Worm (Caenorhabditis elegans) whole organism, L4 larva: Measurements from ENCODE around the gene glb-13.
A peak's percentile ranks its signal among the peaks of the same experiment; 100 is the strongest.

ENCODE experiments used
- F49E8.2 ChIP-seq: sonication (generic microtip); optimal IDR thresholded peaks from 2 replicates; lab custom pipeline; 2016; ENCODE audit warnings: missing compliant biosample characterization, mild to moderate bottlenecking, missing genetic modification characterization, borderline replicate concordance
- R02D3.7 ChIP-seq: fragments of 150-350 bp; sonication (generic microtip); optimal IDR thresholded peaks from 3 replicates; lab custom pipeline; 2014; ENCODE audit warnings: missing biosample characterization, missing genetic modification characterization
- T20F7.1 ChIP-seq: fragments of 200-800 bp; sonication (Bioruptor generic); optimal IDR thresholded peaks from 2 replicates; lab custom pipeline; 2018; ENCODE audit warnings: mild to moderate bottlenecking, missing genetic modification characterization, missing compliant biosample characterization
- T26A8.4 ChIP-seq: fragments of 200-800 bp; sonication (Bioruptor generic); IDR thresholded peaks from 2 replicates; pipeline ENCODE4 v1.3.6; 2022; ENCODE audit warnings: missing genetic modification characterization, missing compliant biosample characterization
- Y105C5A.15 ChIP-seq: fragments of 200-800 bp; sonication (Bioruptor generic); IDR thresholded peaks from 2 replicates; pipeline ENCODE4 v1.3.6; 2022; ENCODE audit warnings: missing genetic modification characterization, missing compliant biosample characterization
- Y75B8A.6 ChIP-seq: fragments of 200-800 bp; sonication (Bioruptor generic); IDR thresholded peaks from 2 replicates; pipeline ENCODE4 v1.3.6; 2022; ENCODE audit warnings: missing genetic modification reagents, missing genetic modification characterization, missing compliant biosample characterization
- ZK546.5 ChIP-seq, 2 experiments: sonication (generic microtip); optimal IDR thresholded peaks; 2 replicates each; lab custom pipeline; 2017; ENCODE audit warnings: missing biosample characterization in 2 of 2, missing genetic modification characterization in 2 of 2
- aha-1 ChIP-seq: fragments of 150-350 bp; peaks from one replicate; lab custom pipeline; 2014; ENCODE audit warnings: missing biosample characterization, missing genetic modification characterization
- arid-1 ChIP-seq: fragments of 200-800 bp; sonication (Bioruptor generic); conservative IDR thresholded peaks from 2 replicates; pipeline ENCODE4 v1.3.6; 2022; ENCODE audit warnings: missing genetic modification reagents, missing genetic modification characterization, missing compliant biosample characterization
- ceh-44 ChIP-seq: fragments of 200-800 bp; sonication (Bioruptor generic); IDR thresholded peaks from 2 replicates; pipeline ENCODE4 v1.3.6; 2022; ENCODE audit warnings: missing genetic modification reagents, missing genetic modification characterization, missing compliant biosample characterization
- ces-1 ChIP-seq: fragments of 150-350 bp; sonication (generic microtip); optimal IDR thresholded peaks from 4 replicates; lab custom pipeline; 2014; ENCODE audit warnings: missing biosample characterization, missing genetic modification reagents, missing genetic modification characterization
- cey-2 ChIP-seq: sonication (generic microtip); optimal IDR thresholded peaks from 3 replicates; lab custom pipeline; 2017; ENCODE audit warnings: missing genetic modification characterization, mild to moderate bottlenecking, missing compliant biosample characterization, antibody characterized with exemption, borderline replicate concordance; ENCODE audit not compliant: insufficient read depth
- ctbp-1 ChIP-seq: fragments of 200-800 bp; sonication (Bioruptor generic); IDR thresholded peaks from 2 replicates; pipeline ENCODE4 v1.3.6; 2022; ENCODE audit warnings: missing genetic modification reagents, missing genetic modification characterization, missing compliant biosample characterization
- daf-16 ChIP-seq, 3 experiments: sonication (generic microtip); optimal IDR thresholded peaks; 2 replicates each; lab custom pipeline; 2016 to 2017; ENCODE audit warnings: missing genetic modification characterization in 3 of 3, missing genetic modification reagents in 3 of 3, mild to moderate bottlenecking in 2 of 3, missing compliant biosample characterization in 2 of 3, missing biosample characterization in 1 of 3, moderate library complexity in 1 of 3
- dmd-8 ChIP-seq: fragments of 200-800 bp; sonication (Bioruptor generic); IDR thresholded peaks from 2 replicates; pipeline ENCODE4 v1.3.6; 2022; ENCODE audit warnings: missing genetic modification characterization, missing compliant biosample characterization
- duxl-1 ChIP-seq: sonication (generic microtip); optimal IDR thresholded peaks from 2 replicates; lab custom pipeline; 2016; ENCODE audit warnings: mild to moderate bottlenecking, missing genetic modification characterization, moderate library complexity, missing compliant biosample characterization; ENCODE audit not compliant: poor library complexity
- dve-1 ChIP-seq: sonication (generic microtip); optimal IDR thresholded peaks from 2 replicates; lab custom pipeline; 2017; ENCODE audit warnings: antibody characterized with exemption, mild to moderate bottlenecking, missing genetic modification characterization, missing compliant biosample characterization; ENCODE audit not compliant: insufficient read depth
- egl-27 ChIP-seq: sonication (generic microtip); optimal IDR thresholded peaks from 3 replicates; lab custom pipeline; 2017; ENCODE audit warnings: missing biosample characterization, missing genetic modification reagents, missing genetic modification characterization
- egl-43 ChIP-seq: fragments of 200-800 bp; sonication (Bioruptor generic); IDR thresholded peaks from 2 replicates; pipeline ENCODE4 v1.3.6; 2022; ENCODE audit warnings: missing genetic modification reagents, missing genetic modification characterization, missing compliant biosample characterization
- fkh-10 ChIP-seq: fragments of 150-350 bp; optimal IDR thresholded peaks from 2 replicates; lab custom pipeline; 2014; ENCODE audit warnings: missing biosample characterization, missing genetic modification reagents, missing genetic modification characterization
- gei-8 ChIP-seq: fragments of 200-800 bp; sonication (Bioruptor generic); optimal IDR thresholded peaks from 2 replicates; lab custom pipeline; 2018; ENCODE audit warnings: mild to moderate bottlenecking, missing genetic modification characterization, missing compliant biosample characterization
- hlh-30 ChIP-seq: sonication (generic microtip); optimal IDR thresholded peaks from 2 replicates; lab custom pipeline; 2017; ENCODE audit warnings: antibody characterized with exemption, mild to moderate bottlenecking, missing genetic modification characterization, missing compliant biosample characterization; ENCODE audit not compliant: insufficient read depth
- hmg-1.1 ChIP-seq: fragments of 200-800 bp; sonication (Bioruptor generic); IDR thresholded peaks from 2 replicates; pipeline ENCODE4 v1.3.6; 2022; ENCODE audit warnings: missing genetic modification reagents, missing genetic modification characterization, missing compliant biosample characterization
- jun-1 ChIP-seq: fragments of 150-350 bp; optimal IDR thresholded peaks from 2 replicates; lab custom pipeline; 2014; ENCODE audit warnings: missing biosample characterization, missing genetic modification reagents, missing genetic modification characterization
- lim-7 ChIP-seq: fragments of 200-800 bp; sonication (Bioruptor generic); IDR thresholded peaks from 2 replicates; pipeline ENCODE4 v1.3.6; 2022; ENCODE audit warnings: missing genetic modification characterization, missing compliant biosample characterization
- lin-13 ChIP-seq: fragments of 150-350 bp; optimal IDR thresholded peaks from 2 replicates; lab custom pipeline; 2014; ENCODE audit warnings: missing biosample characterization, missing genetic modification reagents, missing genetic modification characterization
- lin-15B ChIP-seq: fragments of 150-350 bp; sonication (generic microtip); optimal IDR thresholded peaks from 3 replicates; lab custom pipeline; 2014; ENCODE audit warnings: missing biosample characterization, missing genetic modification characterization
- lin-29 ChIP-seq: fragments of 200-800 bp; sonication (Bioruptor generic); IDR thresholded peaks from 2 replicates; pipeline ENCODE4 v1.3.6; 2022; ENCODE audit warnings: missing genetic modification reagents, missing genetic modification characterization, missing compliant biosample characterization
- lin-39 ChIP-seq: fragments of 150-350 bp; optimal IDR thresholded peaks from 2 replicates; lab custom pipeline; 2014; ENCODE audit warnings: missing biosample characterization, missing genetic modification reagents, missing genetic modification characterization
- mes-2 ChIP-seq: sonication (generic microtip); optimal IDR thresholded peaks from 2 replicates; lab custom pipeline; 2016; ENCODE audit warnings: missing genotype, mild to moderate bottlenecking, missing genetic modification characterization, missing compliant biosample characterization; ENCODE audit not compliant: poor library complexity, severe bottlenecking
- mxl-2 ChIP-seq: fragments of 200-800 bp; sonication (Bioruptor generic); conservative IDR thresholded peaks from 2 replicates; pipeline ENCODE4 v1.3.6; 2022; ENCODE audit warnings: missing genetic modification reagents, missing genetic modification characterization, missing compliant biosample characterization
- nhr-10 ChIP-seq: fragments of 150-350 bp; optimal IDR thresholded peaks from 2 replicates; lab custom pipeline; 2014; ENCODE audit warnings: missing biosample characterization, missing genetic modification characterization
- nhr-237 ChIP-seq: sonication (generic microtip); optimal IDR thresholded peaks from 2 replicates; lab custom pipeline; 2017; ENCODE audit warnings: missing biosample characterization, missing genetic modification characterization
- nhr-28 ChIP-seq: fragments of 150-350 bp; optimal IDR thresholded peaks from 2 replicates; lab custom pipeline; 2014; ENCODE audit warnings: missing biosample characterization, missing genetic modification characterization
- nhr-41 ChIP-seq: fragments of 200-800 bp; sonication (Bioruptor generic); IDR thresholded peaks from 2 replicates; pipeline ENCODE4 v1.3.6; 2022; ENCODE audit warnings: missing genetic modification reagents, missing genetic modification characterization, missing compliant biosample characterization
- nhr-48 ChIP-seq: sonication (generic microtip); optimal IDR thresholded peaks from 2 replicates; lab custom pipeline; 2016; ENCODE audit warnings: mild to moderate bottlenecking, missing genetic modification characterization, missing compliant biosample characterization
- nhr-6 ChIP-seq: fragments of 150-350 bp; optimal IDR thresholded peaks from 2 replicates; lab custom pipeline; 2014; ENCODE audit warnings: missing biosample characterization, missing genetic modification characterization
- nhr-76 ChIP-seq: fragments of 150-350 bp; optimal IDR thresholded peaks from 2 replicates; lab custom pipeline; 2014; ENCODE audit warnings: missing biosample characterization, missing genetic modification characterization
- php-3 ChIP-seq: fragments of 200-800 bp; sonication (Bioruptor generic); IDR thresholded peaks from 2 replicates; pipeline ENCODE4 v1.3.6; 2022; ENCODE audit warnings: missing genetic modification reagents, missing genetic modification characterization, missing compliant biosample characterization
- saeg-2 ChIP-seq: fragments of 200-800 bp; sonication (Bioruptor generic); IDR thresholded peaks from 2 replicates; pipeline ENCODE4 v1.3.6; 2022; ENCODE audit warnings: missing genetic modification reagents, missing genetic modification characterization, missing compliant biosample characterization
- sdz-12 ChIP-seq: fragments of 200-800 bp; sonication (Bioruptor generic); optimal IDR thresholded peaks from 2 replicates; lab custom pipeline; 2018; ENCODE audit warnings: mild to moderate bottlenecking, missing genetic modification characterization, missing compliant biosample characterization
- snpc-1.2 ChIP-seq: fragments of 200-800 bp; sonication (Bioruptor generic); IDR thresholded peaks from 2 replicates; pipeline ENCODE4 v1.3.6; 2022; ENCODE audit warnings: missing genetic modification reagents, missing genetic modification characterization, missing compliant biosample characterization
- snpc-4 ChIP-seq: fragments of 150-350 bp; optimal IDR thresholded peaks from 2 replicates; lab custom pipeline; 2014; ENCODE audit warnings: missing biosample characterization, missing genetic modification characterization
- tag-97 ChIP-seq: fragments of 200-800 bp; sonication (Bioruptor generic); IDR thresholded peaks from 2 replicates; pipeline ENCODE4 v1.3.6; 2022; ENCODE audit warnings: missing genetic modification characterization, missing compliant biosample characterization
- tra-1 ChIP-seq: fragments of 200-800 bp; sonication (Bioruptor generic); IDR thresholded peaks from 2 replicates; pipeline ENCODE4 v1.3.6; 2022; ENCODE audit warnings: missing genetic modification reagents, missing genetic modification characterization, missing compliant biosample characterization
- unc-62 ChIP-seq, 3 experiments: fragments of 150-350 bp in 1 of 3; sonication (generic microtip); optimal IDR thresholded peaks in 2 of 3; peaks in 1 of 3; 1 replicate in 1 of 3; 2 replicates in 2 of 3; lab custom pipeline; 2014 to 2017; ENCODE audit warnings: missing biosample characterization in 3 of 3, missing genetic modification characterization in 3 of 3, missing genetic modification reagents in 3 of 3, missing genotype in 1 of 3
- vab-7 ChIP-seq: fragments of 200-800 bp; sonication (Bioruptor generic); IDR thresholded peaks from 2 replicates; pipeline ENCODE4 v1.3.6; 2022; ENCODE audit warnings: missing genetic modification reagents, missing genetic modification characterization, missing compliant biosample characterization
- zfp-2 ChIP-seq: sonication (generic microtip); optimal IDR thresholded peaks from 2 replicates; lab custom pipeline; 2016; ENCODE audit warnings: mild to moderate bottlenecking, missing genetic modification characterization, missing compliant biosample characterization
- zfp-3 ChIP-seq: fragments of 200-800 bp; sonication (Bioruptor generic); conservative IDR thresholded peaks from 2 replicates; pipeline ENCODE4 v1.3.6; 2022; ENCODE audit warnings: missing genetic modification reagents, missing genetic modification characterization, missing compliant biosample characterization
- zip-2 ChIP-seq: fragments of 150-350 bp; optimal IDR thresholded peaks from 2 replicates; lab custom pipeline; 2014; ENCODE audit warnings: missing biosample characterization, missing genetic modification characterization

The glb-13 gene

DNA sequence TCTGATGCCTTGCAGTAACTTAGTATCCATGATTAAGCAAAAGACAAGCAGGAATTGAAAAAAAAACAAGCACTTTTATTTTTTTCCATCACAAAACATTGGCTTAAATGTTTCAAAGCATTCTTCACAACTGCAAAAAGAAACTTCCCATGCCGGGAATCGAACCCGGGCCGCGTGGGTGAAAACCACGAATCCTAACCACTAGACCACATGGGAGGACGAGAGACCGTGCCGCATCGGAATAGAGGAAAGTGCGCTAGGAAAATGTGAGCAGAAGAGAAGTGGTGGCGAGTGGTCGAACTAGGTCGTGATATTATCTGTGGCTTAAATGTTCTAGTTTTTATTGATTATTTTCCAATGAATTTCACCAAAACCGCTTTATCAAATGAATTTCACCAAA is 10.7 kb downstream of the glb-13 start (continued):
- no peak for TF ChIP-seq unc-62 (GFP tag; optimal IDR thresholded peaks at IDR 0.05 in 1 of 2; lab: Kevin White, UChicago)
- TF ChIP-seq unc-62 (tag; optimal IDR thresholded peaks at IDR 0.05; lab: Kevin White, UChicago): no peak
- TF ChIP-seq nhr-28 (tag; lab: Kevin White, UChicago): no peak
- TF ChIP-seq nhr-41 (GFP tag; lab: Robert Waterston, UW): peak; percentile 82; the same call in 1 of the 2 replicates
- TF ChIP-seq lin-39: no peak
- no peak for TF ChIP-seq zip-2 (tag; lab: Kevin White, UChicago)
- no peak for TF ChIP-seq zfp-2 (tag; lab: Kevin White, UChicago)
- peak; percentile 49 for TF ChIP-seq hlh-30
- no peak for TF ChIP-seq ces-1 (GFP tag; lab: Kevin White, UChicago)
- no peak for TF ChIP-seq lin-15B (tag; lab: Kevin White, UChicago)
- TF ChIP-seq duxl-1 (tag; lab: Kevin White, UChicago): peak; percentile 81
- TF ChIP-seq vab-7 (GFP tag; lab: Robert Waterston, UW): peak; percentile 75
- TF ChIP-seq T26A8.4 (GFP tag; lab: Robert Waterston, UW): no peak; the same call in 1 of the 2 replicates
- no peak for TF ChIP-seq nhr-237
- TF ChIP-seq nhr-48 (tag; lab: Kevin White, UChicago): no peak
- TF ChIP-seq sdz-12 (GFP tag; lab: Kevin White, UChicago): no peak
- TF ChIP-seq nhr-76 (tag; lab: Kevin White, UChicago): no peak
- TF ChIP-seq zfp-3 (GFP tag; lab: Robert Waterston, UW): no peak
- TF ChIP-seq lim-7 (GFP tag; lab: Robert Waterston, UW): peak; percentile 88
- no peak for TF ChIP-seq tag-97 (GFP tag; lab: Robert Waterston, UW)
- TF ChIP-seq lin-13 (GFP tag; lab: Kevin White, UChicago): peak; percentile 13
- no peak for TF ChIP-seq nhr-6 (tag; lab: Kevin White, UChicago)
- no peak for TF ChIP-seq T20F7.1 (GFP tag; lab: Kevin White, UChicago)
- 0 out of 2 replicates have a peak, but pooled peaks have one; percentile 55 for TF ChIP-seq Y105C5A.15 (GFP tag; lab: Robert Waterston, UW)
- no peak for TF ChIP-seq dve-1 (tag; lab: Kevin White, UChicago)
- no peak for TF ChIP-seq nhr-10 (tag; lab: Kevin White, UChicago)
- peak; percentile 24; the same call in 1 of the 2 replicates for TF ChIP-seq tra-1 (GFP tag; lab: Robert Waterston, UW)
- peak; percentile 94 for TF ChIP-seq aha-1 (tag; lab: Kevin White, UChicago)
- TF ChIP-seq ZK546.5 (tag; optimal IDR thresholded peaks at IDR 0.05; lab: Kevin White, UChicago): no peak
- no peak for TF ChIP-seq lin-29
- TF ChIP-seq arid-1 (GFP tag; lab: Robert Waterston, UW): peak; percentile 73
- no peak for TF ChIP-seq mxl-2 (GFP tag; lab: Robert Waterston, UW)
- TF ChIP-seq mes-2 (tag; lab: Kevin White, UChicago): peak; percentile 81
- no peak for TF ChIP-seq snpc-4 (tag; lab: Kevin White, UChicago)
- peak; percentile 11 to 45 for TF ChIP-seq daf-16 (GFP tag; optimal IDR thresholded peaks at IDR 0.05; lab: Kevin White, UChicago)
- TF ChIP-seq daf-16 (tag; optimal IDR thresholded peaks at IDR 0.05; lab: Kevin White, UChicago): peak; percentile 51
- TF ChIP-seq snpc-1.2 (GFP tag; lab: Robert Waterston, UW): peak; percentile 84
- peak; percentile 90 for TF ChIP-seq hmg-1.1 (GFP tag; lab: Robert Waterston, UW)
- no peak; the same call in 1 of the 2 replicates for TF ChIP-seq ceh-44 (GFP tag; lab: Robert Waterston, UW)
- no peak for TF ChIP-seq Y75B8A.6 (GFP tag; lab: Robert Waterston, UW)
- TF ChIP-seq saeg-2 (GFP tag; lab: Robert Waterston, UW): no peak
- TF ChIP-seq R02D3.7 (tag; lab: Kevin White, UChicago): no peak
- TF ChIP-seq php-3 (GFP tag; lab: Robert Waterston, UW): peak; percentile 65; the same call in 1 of the 2 replicates
- no peak for TF ChIP-seq jun-1 (tag; lab: Kevin White, UChicago)
- TF ChIP-seq dmd-8 (GFP tag; lab: Robert Waterston, UW): peak; percentile 64; the same call in 1 of the 2 replicates
- peak; percentile 0 for TF ChIP-seq gei-8
- TF ChIP-seq F49E8.2 (tag; lab: Kevin White, UChicago): no peak
- TF ChIP-seq egl-27 (tag; lab: Kevin White, UChicago): no peak
- TF ChIP-seq ctbp-1 (GFP tag; lab: Robert Waterston, UW): peak; percentile 68; the same call in 1 of the 2 replicates
- no peak for TF ChIP-seq cey-2 (tag; lab: Kevin White, UChicago)
- no peak for TF ChIP-seq fkh-10 (GFP tag; lab: Kevin White, UChicago)
- TF ChIP-seq egl-43 (GFP tag; lab: Robert Waterston, UW): peak; percentile 82
